Worm (Caenorhabditis elegans): ENCODE results near the gene T07G12.3.

- no peak for TF ChIP-seq hlh-17 (GFP tag; optimal IDR thresholded peaks at IDR 0.05; ENCODE audit: borderline replicate concordance)
- TF ChIP-seq ztf-11 (tag; optimal IDR thresholded peaks at IDR 0.05): no peak
- peak; percentile 68 for TF ChIP-seq nhr-77 (tag; optimal IDR thresholded peaks at IDR 0.05)
- TF ChIP-seq lin-13 (GFP tag; optimal IDR thresholded peaks at IDR 0.05): no peak
- TF ChIP-seq unc-62 (GFP tag; optimal IDR thresholded peaks at IDR 0.05): no peak
- TF ChIP-seq efl-1 (optimal IDR thresholded peaks at IDR 0.05): peak; percentile 20 to 36
- peak in 1 of 2 experiments; percentile 38 for TF ChIP-seq efl-1 (GFP tag; optimal IDR thresholded peaks at IDR 0.05 in 1 of 2)
- TF ChIP-seq alr-1 (tag; optimal IDR thresholded peaks at IDR 0.05; ENCODE audit: borderline replicate concordance): no peak
- TF ChIP-seq mdl-1 (tag; optimal IDR thresholded peaks at IDR 0.05): peak in 1 of 2 experiments; percentile 64
- no peak for TF ChIP-seq ceh-82 (tag; optimal IDR thresholded peaks at IDR 0.05)
- peak; percentile 31 for TF ChIP-seq irx-1 (tag; optimal IDR thresholded peaks at IDR 0.05)
Observed at ce11 chrIV:10502345-10502744, 31.4 kb upstream of the T07G12.3 start.

Data from whole organism, L1 larva.